Worm (Caenorhabditis elegans): ENCODE measurements around the gene mec-9.
A peak's percentile ranks its signal among the peaks of the same experiment; 100 is the strongest.

The mec-9 gene

DNA sequence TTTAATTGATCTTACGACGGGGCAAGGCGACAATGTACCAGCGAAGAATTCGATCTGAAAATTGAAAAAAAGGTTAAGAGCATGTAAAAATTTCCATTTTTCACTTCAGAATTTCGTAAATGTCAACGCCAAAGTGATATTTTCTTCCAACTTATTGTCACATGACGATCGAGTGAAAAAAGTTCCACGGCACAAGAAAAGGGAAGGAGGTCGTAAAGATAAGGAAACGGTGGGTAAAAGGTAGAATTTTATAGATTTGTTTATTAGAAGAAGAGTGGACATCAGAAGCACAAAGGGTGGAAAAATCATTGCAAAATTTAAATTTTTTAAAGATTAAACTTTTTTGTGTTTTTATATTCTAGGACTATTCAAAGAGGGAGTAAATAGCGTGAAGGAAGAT lies 13.0 kb upstream of the mec-9 start:
- TF ChIP-seq nhr-12 (tag; optimal IDR thresholded peaks at IDR 0.05), result no peak
- no peak for TF ChIP-seq dpl-1 (GFP tag; optimal IDR thresholded peaks at IDR 0.05)
- TF ChIP-seq vab-15 (tag; optimal IDR thresholded peaks at IDR 0.05), result no peak
- peak; percentile 73 for TF ChIP-seq elt-2 (tag; optimal IDR thresholded peaks at IDR 0.05)
- peak in 1 of 2 experiments; percentile 28 for TF ChIP-seq lin-35 (GFP tag; optimal IDR thresholded peaks at IDR 0.05)

- no peak for TF ChIP-seq efl-1 (optimal IDR thresholded peaks at IDR 0.05)
- TF ChIP-seq efl-1 (GFP tag; optimal IDR thresholded peaks at IDR 0.05 in 1 of 2), result peak in 1 of 2 experiments; percentile 34
- no peak for TF ChIP-seq tlp-1 (tag; optimal IDR thresholded peaks at IDR 0.05)
These were observed 12.5 kb upstream of the mec-9 start for ce11 chrV:9927381-9927780.

DNA sequence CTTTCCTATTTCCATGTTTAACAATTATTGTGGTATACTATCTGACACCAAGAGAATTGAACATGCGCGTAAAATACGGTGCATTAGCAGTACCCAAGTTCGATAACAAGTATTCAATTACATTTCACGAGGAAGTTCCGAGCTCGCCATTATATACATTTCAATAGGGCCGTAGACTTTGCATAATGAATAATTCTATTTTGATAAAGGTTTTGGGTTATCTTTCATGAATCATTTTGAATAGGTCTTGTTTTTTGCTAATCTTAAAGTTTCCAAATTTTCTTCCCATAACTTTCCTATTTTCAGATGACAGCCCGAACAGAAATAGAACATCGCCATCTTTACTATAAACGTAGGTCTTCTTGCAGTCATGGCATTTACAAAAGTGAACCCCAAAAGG lies 11.3 kb upstream of the mec-9 start, which contains the start of gene C50H2.13:
TSS of gene C50H2.13 (plus strand) at position 301 of the 400 bp plus-strand sequence.
- TF ChIP-seq unc-62 (GFP tag; optimal IDR thresholded peaks at IDR 0.05) (no peak), aha-1 (tag; optimal IDR thresholded peaks at IDR 0.05) (no peak), ztf-4 (tag; optimal IDR thresholded peaks at IDR 0.05) (no peak), nhr-47 (tag; optimal IDR thresholded peaks at IDR 0.05) (no peak), nhr-71 (tag; optimal IDR thresholded peaks at IDR 0.05) (no peak), ces-1 (GFP tag; optimal IDR thresholded peaks at IDR 0.05) (no peak), nhr-12 (tag; optimal IDR thresholded peaks at IDR 0.05) (no peak), ztf-11 (tag; optimal IDR thresholded peaks at IDR 0.05) (no peak), unc-98 (GFP tag; IDR thresholded peaks at IDR 0.05) (no peak), sup-37 (GFP tag; optimal IDR thresholded peaks at IDR 0.05) (no peak), mdl-1 (tag; optimal IDR thresholded peaks at IDR 0.05) (no peak)

DNA sequence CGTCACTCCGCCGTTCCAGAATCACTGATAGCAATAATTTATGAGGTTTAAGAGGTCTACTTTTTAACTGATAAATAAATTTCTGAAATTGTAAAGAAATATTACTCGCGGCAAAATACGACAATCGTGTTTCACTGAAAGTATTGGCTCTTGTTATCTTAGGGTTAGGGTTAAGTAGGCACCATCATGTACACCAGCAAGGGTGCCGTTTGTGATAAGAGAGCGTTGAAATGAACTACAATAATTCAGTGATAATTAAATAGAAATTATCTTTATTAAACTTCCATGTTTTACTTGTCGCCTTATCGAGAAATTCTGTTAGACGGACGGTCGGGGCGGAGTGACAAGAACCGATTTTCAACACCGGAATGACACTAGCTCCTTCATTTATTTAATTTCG lies 10.7 kb upstream of the mec-9 start:
- TF ChIP-seq egl-27 (tag; optimal IDR thresholded peaks at IDR 0.05) (no peak), nhr-71 (tag; optimal IDR thresholded peaks at IDR 0.05) (peak; percentile 2), jun-1 (tag; optimal IDR thresholded peaks at IDR 0.05) (peak; percentile 43), tbx-2 (tag; optimal IDR thresholded peaks at IDR 0.05) (no peak), pqm-1 (tag; optimal IDR thresholded peaks at IDR 0.05) (peak; percentile 39), hlh-17 (GFP tag; optimal IDR thresholded peaks at IDR 0.05; ENCODE audit: borderline replicate concordance) (no peak), efl-1 (optimal IDR thresholded peaks at IDR 0.05) (no peak), efl-1 (GFP tag; optimal IDR thresholded peaks at IDR 0.05 in 1 of 2) (peak in 1 of 2 experiments; percentile 27), elt-2 (tag; optimal IDR thresholded peaks at IDR 0.05) (peak; percentile 96), nhr-90 (tag; optimal IDR thresholded peaks at IDR 0.05; ENCODE audit: poor library complexity) (peak; percentile 19), lin-15B (tag; optimal IDR thresholded peaks at IDR 0.05) (no peak), egl-13 (tag; optimal IDR thresholded peaks at IDR 0.05) (no peak), sox-4 (tag; optimal IDR thresholded peaks at IDR 0.05) (no peak), lsy-2 (tag; optimal IDR thresholded peaks at IDR 0.05) (no peak), C16A3.4 (tag; optimal IDR thresholded peaks at IDR 0.05) (no peak), fkh-8 (tag; optimal IDR thresholded peaks at IDR 0.05) (no peak)

- peak; percentile 1 for TF ChIP-seq pqm-1 (tag; optimal IDR thresholded peaks at IDR 0.05)
- no peak for TF ChIP-seq ceh-90 (tag; optimal IDR thresholded peaks at IDR 0.05)
- TF ChIP-seq elt-2 (tag; optimal IDR thresholded peaks at IDR 0.05), result peak; percentile 52
These were observed 9.5 kb upstream of the mec-9 start for ce11 chrV:9924389-9924788.

- TF ChIP-seq isw-1 (GFP tag; IDR thresholded peaks at IDR 0.05) (no peak), tbx-2 (tag; optimal IDR thresholded peaks at IDR 0.05) (no peak), irx-1 (tag; optimal IDR thresholded peaks at IDR 0.05) (no peak), nhr-237 (tag; optimal IDR thresholded peaks at IDR 0.05) (no peak), nhr-47 (tag; optimal IDR thresholded peaks at IDR 0.05) (no peak), mep-1 (tag; optimal IDR thresholded peaks at IDR 0.05) (no peak), nhr-85 (tag) (no peak), zag-1 (tag; optimal IDR thresholded peaks at IDR 0.05) (no peak), sptf-1 (tag; optimal IDR thresholded peaks at IDR 0.05) (no peak), zip-4 (GFP tag; optimal IDR thresholded peaks at IDR 0.05) (no peak), pag-3 (tag; optimal IDR thresholded peaks at IDR 0.05; ENCODE audit: borderline replicate concordance, insufficient read depth) (no peak), ceh-88 (GFP tag; IDR thresholded peaks at IDR 0.05) (no peak), lin-14 (GFP tag; optimal IDR thresholded peaks at IDR 0.05) (no peak), hlh-4 (tag; optimal IDR thresholded peaks at IDR 0.05) (no peak), mab-9 (GFP tag; IDR thresholded peaks at IDR 0.05) (no peak), lir-3 (tag; optimal IDR thresholded peaks at IDR 0.05; ENCODE audit: poor library complexity) (no peak)
These were observed 7.6 kb upstream of the mec-9 start, which contains the start of gene C50H2.7 for ce11 chrV:9922481-9922880. Gene C50H2.7 (plus strand): TSS chrV:9922781.
